Fruit fly (Drosophila melanogaster) whole organism, wandering third instar larva: ENCODE data around the gene AstA-R1.

Experiments
- Abd-B ChIP-seq: fragments of >200 bp; optimal IDR thresholded peaks from 2 replicates; lab custom pipeline; 2017; ENCODE audit warnings: missing biosample characterization, missing genetic modification characterization
- CG32264 ChIP-seq: fragments of 200-800 bp; sonication (Bioruptor generic); optimal IDR thresholded peaks from 2 replicates; lab custom pipeline; 2016; ENCODE audit warnings: missing biosample characterization, missing genetic modification characterization
- CG9705 ChIP-seq: fragments of 200-800 bp; sonication (Bioruptor generic); optimal IDR thresholded peaks from 2 replicates; lab custom pipeline; 2018; ENCODE audit warnings: missing biosample characterization, mild to moderate bottlenecking, missing genetic modification characterization
- CrebA ChIP-seq: fragments of 200-800 bp; sonication (Bioruptor generic); optimal IDR thresholded peaks from 2 replicates; lab custom pipeline; 2016; ENCODE audit warnings: missing biosample characterization, mild to moderate bottlenecking, missing genetic modification characterization, borderline replicate concordance
- Dfd ChIP-seq: fragments of >200 bp; optimal IDR thresholded peaks from 2 replicates; lab custom pipeline; 2017; ENCODE audit warnings: missing biosample characterization, missing genetic modification characterization
- Dif ChIP-seq: fragments of 200-275, 200-300 bp; sonication (Bioruptor generic); optimal IDR thresholded peaks from 2 replicates; lab custom pipeline; 2018; ENCODE audit warnings: missing biosample characterization, missing genetic modification characterization; ENCODE audit not compliant: partially characterized antibody
- HLH106 ChIP-seq: fragments of 200-800 bp; optimal IDR thresholded peaks from 3 replicates; lab custom pipeline; 2019; ENCODE audit warnings: missing biosample characterization, mild to moderate bottlenecking, missing genetic modification characterization, moderate library complexity
- Hnf4 ChIP-seq: fragments of 200-800 bp; sonication (Bioruptor generic); optimal IDR thresholded peaks from 2 replicates; lab custom pipeline; 2016; ENCODE audit warnings: missing biosample characterization, mild to moderate bottlenecking, missing genetic modification characterization
- Hr78 ChIP-seq: fragments of >200 bp; optimal IDR thresholded peaks from 2 replicates; lab custom pipeline; 2017; ENCODE audit warnings: missing biosample characterization, missing genetic modification characterization
- Hr83 ChIP-seq: fragments of 200-300 bp; sonication (Bioruptor generic); optimal IDR thresholded peaks from 2 replicates; lab custom pipeline; 2016; ENCODE audit warnings: missing biosample characterization, mild to moderate bottlenecking, missing genetic modification characterization, moderate library complexity; ENCODE audit not compliant: poor library complexity, severe bottlenecking
- Jra ChIP-seq: sonication (Bioruptor generic); optimal IDR thresholded peaks from 2 replicates; lab custom pipeline; 2016; ENCODE audit warnings: missing biosample characterization, missing genetic modification characterization
- Mio ChIP-seq: sonication (Bioruptor generic); optimal IDR thresholded peaks from 2 replicates; lab custom pipeline; 2016; ENCODE audit warnings: missing biosample characterization, missing genetic modification characterization
- Myc ChIP-seq: fragments of >200 bp; optimal IDR thresholded peaks from 2 replicates; lab custom pipeline; 2017
- N ChIP-seq: fragments of >200 bp; optimal IDR thresholded peaks from 2 replicates; lab custom pipeline; 2018; ENCODE audit warnings: missing biosample characterization, missing external identifiers, missing genetic modification characterization
- OdsH ChIP-seq: fragments of 200-800 bp; sonication (Bioruptor generic); optimal IDR thresholded peaks from 2 replicates; lab custom pipeline; 2016; ENCODE audit warnings: missing biosample characterization, mild to moderate bottlenecking, missing genetic modification characterization
- Rel ChIP-seq, 2 experiments: fragments of 200-800 bp; sonication (Bioruptor generic) in 1 of 2; optimal IDR thresholded peaks; 2 replicates in 1 of 2; 3 replicates in 1 of 2; lab custom pipeline; 2016 to 2019; ENCODE audit warnings: mild to moderate bottlenecking in 2 of 2, missing biosample characterization in 2 of 2, missing genetic modification characterization in 2 of 2, moderate library complexity in 1 of 2
- Vsx2 ChIP-seq: fragments of 200-300, 225-300 bp; sonication (Bioruptor generic); optimal IDR thresholded peaks from 2 replicates; lab custom pipeline; 2018; ENCODE audit warnings: missing biosample characterization, missing genetic modification characterization; ENCODE audit not compliant: partially characterized antibody
- br ChIP-seq: fragments of 200-800 bp; sonication (Bioruptor generic); optimal IDR thresholded peaks from 2 replicates; lab custom pipeline; 2016; ENCODE audit warnings: missing biosample characterization, missing genetic modification characterization
- brk ChIP-seq: fragments of 200-800 bp; sonication (Bioruptor generic); optimal IDR thresholded peaks from 2 replicates; lab custom pipeline; 2016; ENCODE audit warnings: missing biosample characterization, mild to moderate bottlenecking, missing genetic modification characterization
- dl ChIP-seq, 2 experiments: fragments of 175-275, 200-275 bp in 1 of 2; fragments of 200-275 bp in 1 of 2; sonication (Bioruptor generic); optimal IDR thresholded peaks; lab custom pipeline; 2018; ENCODE audit warnings: mild to moderate bottlenecking in 2 of 2, missing biosample characterization in 2 of 2, missing genetic modification characterization in 2 of 2, moderate library complexity in 2 of 2; ENCODE audit not compliant: partially characterized antibody in 2 of 2, insufficient read depth in 1 of 2
- foxo ChIP-seq, 2 experiments: fragments of 200-800 bp; sonication (Bioruptor generic); optimal IDR thresholded peaks; 2 replicates in 1 of 2; 3 replicates in 1 of 2; lab custom pipeline; 2016 to 2017; ENCODE audit warnings: missing biosample characterization in 2 of 2, missing genetic modification characterization in 2 of 2
- fru ChIP-seq: fragments of 200-800 bp; sonication (Bioruptor generic); optimal IDR thresholded peaks from 3 replicates; lab custom pipeline; 2016; ENCODE audit warnings: missing biosample characterization, mild to moderate bottlenecking, missing genetic modification characterization
- h ChIP-seq: fragments of 200-800 bp; sonication (Bioruptor generic); optimal IDR thresholded peaks from 3 replicates; lab custom pipeline; 2016; ENCODE audit warnings: missing biosample characterization, mild to moderate bottlenecking, missing genetic modification characterization
- jim ChIP-seq: fragments of 175-275, 200-325 bp; sonication (Bioruptor generic); optimal IDR thresholded peaks from 2 replicates; lab custom pipeline; 2016; ENCODE audit warnings: missing biosample characterization, mild to moderate bottlenecking, missing genetic modification characterization
- psq ChIP-seq: fragments of 200-800 bp; sonication (Bioruptor generic); optimal IDR thresholded peaks from 3 replicates; lab custom pipeline; 2017; ENCODE audit warnings: missing biosample characterization, mild to moderate bottlenecking, missing genetic modification characterization, moderate library complexity
- rgr ChIP-seq: fragments of 200-800 bp; sonication (Bioruptor generic); optimal IDR thresholded peaks from 3 replicates; lab custom pipeline; 2016; ENCODE audit warnings: missing biosample characterization, mild to moderate bottlenecking, missing genetic modification characterization
- sage ChIP-seq: fragments of 200-800 bp; sonication (Bioruptor generic); optimal IDR thresholded peaks from 2 replicates; lab custom pipeline; 2016; ENCODE audit warnings: missing biosample characterization, mild to moderate bottlenecking, missing genetic modification characterization
- sv ChIP-seq: fragments of 200-800 bp; sonication (Bioruptor generic); optimal IDR thresholded peaks from 3 replicates; lab custom pipeline; 2016; ENCODE audit warnings: missing biosample characterization, missing genetic modification characterization
- tai ChIP-seq: sonication (Bioruptor generic); optimal IDR thresholded peaks from 2 replicates; lab custom pipeline; 2016; ENCODE audit warnings: missing biosample characterization, missing genetic modification characterization

Gene AstA-R1

dm6 chrX:3571549-3571948, 2.8 kb upstream of the AstA-R1 start, which contains the start of gene DIP-alpha:
TSS of gene DIP-alpha (minus strand) at chrX:3571649.
- TF ChIP-seq psq (no peak), dl (GFP tag; optimal IDR thresholded peaks at IDR 0.05; lab: Kevin White, UChicago; ENCODE audit: insufficient read depth in 1 of 2, partially characterized antibody in 2 of 2) (no peak)

- TF ChIP-seq br (no peak), Myc (lab: Kevin White, UChicago) (peak; percentile 5)
These were observed 692 bp upstream of the AstA-R1 start, which contains the start of gene CG2875 for dm6 chrX:3573438-3574250. TSS of gene CG2875 (minus strand) at chrX:3573622.

- no peak for TF ChIP-seq OdsH
- no peak for TF ChIP-seq tai (GFP tag; lab: Kevin White, UChicago)
- no peak for TF ChIP-seq brk (GFP tag; lab: Kevin White, UChicago)
- TF ChIP-seq sage (GFP tag; lab: Kevin White, UChicago) = no peak
- no peak for TF ChIP-seq CG9705 (GFP tag; lab: Kevin White, UChicago)
- no peak for TF ChIP-seq sv (GFP tag; lab: Kevin White, UChicago)
- TF ChIP-seq fru (GFP tag; lab: Kevin White, UChicago) = no peak
- TF ChIP-seq CrebA (GFP tag; lab: Kevin White, UChicago) = no peak
- no peak for TF ChIP-seq CG32264 (GFP tag; lab: Kevin White, UChicago)
- no peak for TF ChIP-seq Jra
- no peak for TF ChIP-seq Abd-B (GFP tag; lab: Kevin White, UChicago)
These were observed 6.9 kb downstream of the AstA-R1 start for dm6 chrX:3581244-3581643.

- TF ChIP-seq Dif = no peak
- peak; percentile 93 for TF ChIP-seq Dfd
- TF ChIP-seq, all 38 proteins: peak for 1
These were observed 11.9 kb downstream of the AstA-R1 start for dm6 chrX:3586278-3586677.

dm6 chrX:3594245-3594644, 19.9 kb downstream of the AstA-R1 start:
- TF ChIP-seq sage (GFP tag; lab: Kevin White, UChicago) (no peak), Myc (lab: Kevin White, UChicago) (no peak), Dfd (no peak), N (GFP tag; lab: Kevin White, UChicago) (no peak), rgr (GFP tag; lab: Kevin White, UChicago) (no peak), Hr83 (GFP tag; lab: Kevin White, UChicago) (no peak), HLH106 (tag; lab: Kevin White, UChicago) (no peak), Rel (GFP tag; optimal IDR thresholded peaks at IDR 0.05; lab: Kevin White, UChicago) (no peak), Rel (tag; optimal IDR thresholded peaks at IDR 0.05; lab: Kevin White, UChicago) (no peak), psq (no peak), Abd-B (GFP tag; lab: Kevin White, UChicago) (no peak), foxo (GFP tag; optimal IDR thresholded peaks at IDR 0.05; lab: Kevin White, UChicago) (no peak), jim (no peak), Vsx2 (GFP tag; lab: Kevin White, UChicago) (no peak), Mio (GFP tag; lab: Kevin White, UChicago) (no peak), Hnf4 (GFP tag; lab: Kevin White, UChicago) (no peak)

dm6 chrX:3667199-3667671, 92.9 kb downstream of the AstA-R1 start, which contains the start of gene Ilp7:
TSS of gene Ilp7 (plus strand) at chrX:3667621.
- TF ChIP-seq Hr78 = no peak
- TF ChIP-seq fru (GFP tag; lab: Kevin White, UChicago) = peak; percentile 2
- TF ChIP-seq rgr (GFP tag; lab: Kevin White, UChicago) = peak; percentile 9
- peak; percentile 23 for TF ChIP-seq h (GFP tag; lab: Kevin White, UChicago)
- TF ChIP-seq foxo (GFP tag; optimal IDR thresholded peaks at IDR 0.05; lab: Kevin White, UChicago) = peak in 1 of 2 experiments; percentile 15
